Worm (Caenorhabditis elegans): Measurements from ENCODE around the gene ZK742.3.

DNA sequence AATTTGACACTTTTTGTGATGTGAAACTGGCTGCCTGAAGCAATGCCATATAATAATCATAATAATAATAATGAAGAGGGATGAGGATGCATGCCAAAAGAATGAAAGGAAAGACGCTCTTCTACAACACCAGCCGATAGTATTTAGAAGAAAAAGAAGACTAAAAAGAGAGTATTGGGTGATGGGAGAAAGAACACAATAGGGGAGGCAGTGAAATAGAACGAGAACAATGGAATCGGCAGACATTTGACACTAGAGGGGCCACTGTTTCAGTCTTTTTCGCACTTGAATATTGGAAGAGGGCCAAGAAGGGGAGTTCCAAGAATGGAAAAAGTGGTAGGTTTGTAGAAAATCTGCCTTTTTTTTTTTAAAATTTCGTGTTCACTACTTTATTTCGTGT lies 37.5 kb upstream of the ZK742.3 start, which contains the start of gene memo-1:
- no peak for TF ChIP-seq fos-1 (tag; optimal IDR thresholded peaks at IDR 0.05)
- TF ChIP-seq nhr-12 (tag; optimal IDR thresholded peaks at IDR 0.05), result no peak
- TF ChIP-seq dsc-1 (tag; optimal IDR thresholded peaks at IDR 0.05), result no peak
- no peak for TF ChIP-seq ztf-11 (tag; optimal IDR thresholded peaks at IDR 0.05)

Data from whole organism, L1 larva.